Worm (Caenorhabditis elegans): ENCODE measurements around the gene nspb-1.

- TF ChIP-seq R02D3.7 (tag; optimal IDR thresholded peaks at IDR 0.05) = no peak
- no peak for TF ChIP-seq lin-39 (tag; optimal IDR thresholded peaks at IDR 0.05)
- TF ChIP-seq fkh-10 (GFP tag; optimal IDR thresholded peaks at IDR 0.05) = no peak
- TF ChIP-seq zag-1 (tag; optimal IDR thresholded peaks at IDR 0.05) = no peak
- no peak for TF ChIP-seq nhr-237 (tag; optimal IDR thresholded peaks at IDR 0.05)
- TF ChIP-seq nhr-111 (GFP tag; optimal IDR thresholded peaks at IDR 0.05) = no peak
- TF ChIP-seq ceh-44 (GFP tag; IDR thresholded peaks at IDR 0.05) = no peak
- TF ChIP-seq dmd-9 (GFP tag; IDR thresholded peaks at IDR 0.05) = no peak
- TF ChIP-seq snpc-1.2 (GFP tag; IDR thresholded peaks at IDR 0.05) = no peak
- TF ChIP-seq unc-39 (tag; optimal IDR thresholded peaks at IDR 0.05) = no peak
- TF ChIP-seq ZK546.5 (tag; optimal IDR thresholded peaks at IDR 0.05) = no peak
- TF ChIP-seq skn-1 (tag; optimal IDR thresholded peaks at IDR 0.05) = no peak
- TF ChIP-seq F49E8.2 (tag; optimal IDR thresholded peaks at IDR 0.05; ENCODE audit: borderline replicate concordance) = no peak
These were observed 25.3 kb downstream of the nspb-1 start for ce11 chrIV:6565605-6566004.

Data from whole organism, L4 larva.